Worm (Caenorhabditis elegans): ENCODE data around the gene K08D8.10.

The K08D8.10 gene

DNA sequence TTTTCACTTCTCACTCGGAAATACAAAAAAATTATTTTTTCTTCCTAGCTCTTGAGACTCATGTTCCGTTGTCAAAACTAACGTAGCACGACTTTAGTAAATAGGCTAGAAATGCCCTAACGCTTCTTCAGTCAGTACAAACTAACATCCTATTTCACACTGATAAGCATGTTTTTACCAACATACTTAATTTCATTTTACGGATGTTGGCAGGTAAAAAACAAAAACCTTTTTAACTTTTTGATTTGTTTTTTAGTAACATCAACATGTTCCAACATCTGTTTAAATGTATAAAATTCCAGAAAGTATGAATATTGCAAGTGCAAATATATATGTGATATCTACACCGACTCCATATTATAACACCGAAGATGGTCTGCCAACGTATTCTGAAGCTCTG is at the start of gene K08D8.10:
TSS of gene K08D8.10 (plus strand) at position 301 of the 400 bp plus-strand sequence.
- TF ChIP-seq B0035.1 (tag; optimal IDR thresholded peaks at IDR 0.05) (no peak), Y56A3A.18 (GFP tag; IDR thresholded peaks at IDR 0.05) (no peak), ceh-40 (GFP tag; IDR thresholded peaks at IDR 0.05) (no peak), bed-1 (GFP tag; IDR thresholded peaks at IDR 0.05) (no peak), hrde-1 (tag; optimal IDR thresholded peaks at IDR 0.05; ENCODE audit: borderline replicate concordance) (no peak), dpff-1 (tag; optimal IDR thresholded peaks at IDR 0.05) (no peak), die-1 (tag; optimal IDR thresholded peaks at IDR 0.05) (no peak), Y79H2A.3 (GFP tag; conservative IDR thresholded peaks at IDR 0.05) (no peak), madf-8 (GFP tag; conservative IDR thresholded peaks at IDR 0.05) (no peak), F55B11.4 (tag; optimal IDR thresholded peaks at IDR 0.05; ENCODE audit: borderline replicate concordance, insufficient read depth) (no peak), hlh-26 (GFP tag; conservative IDR thresholded peaks at IDR 0.05) (no peak), mel-28 (tag; optimal IDR thresholded peaks at IDR 0.05; ENCODE audit: borderline replicate concordance) (no peak), him-1 (tag; optimal IDR thresholded peaks at IDR 0.05) (no peak), sea-2 (GFP tag; IDR thresholded peaks at IDR 0.05) (no peak), aptf-2 (GFP tag; conservative IDR thresholded peaks at IDR 0.05) (no peak), nfya-2 (GFP tag; IDR thresholded peaks at IDR 0.05) (no peak), snpc-1.3 (tag; optimal IDR thresholded peaks at IDR 0.05; ENCODE audit: insufficient read depth) (no peak), nfyb-1 (GFP tag; IDR thresholded peaks at IDR 0.05) (no peak)

DNA sequence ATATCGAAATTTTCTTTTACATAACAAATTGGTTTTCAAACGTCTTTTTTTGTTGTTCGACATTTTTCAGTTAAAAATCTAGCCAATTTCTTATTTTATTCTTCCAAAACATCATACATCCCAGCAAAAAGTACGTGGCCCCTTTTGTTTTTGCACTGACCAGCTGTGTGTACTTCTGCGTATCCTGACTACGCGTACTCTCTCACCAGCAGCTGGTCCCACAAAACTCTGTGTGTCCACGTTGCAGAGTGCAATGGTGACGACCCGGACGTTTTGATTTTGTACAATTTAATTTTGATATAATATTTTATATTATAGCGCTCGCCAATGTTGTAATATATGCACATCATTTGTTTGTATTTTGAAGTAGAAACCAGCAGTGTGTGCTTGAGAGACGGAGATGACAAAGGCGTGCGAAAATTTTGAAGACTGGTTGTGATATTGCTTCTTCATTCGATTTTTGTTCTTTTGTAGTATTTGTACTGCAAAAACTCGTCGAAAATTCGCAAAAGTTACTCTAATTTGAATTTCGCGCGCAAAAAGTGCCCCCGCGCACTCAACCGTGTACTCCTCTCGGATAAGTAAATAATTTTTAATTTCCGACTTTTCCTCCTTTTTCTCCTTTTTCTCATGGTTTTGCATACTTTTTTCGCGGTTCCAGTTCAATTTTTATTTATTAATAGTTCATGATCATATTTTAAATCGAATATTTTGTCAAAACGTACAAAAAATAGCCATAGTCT is 45.8 kb upstream of the K08D8.10 start:
- TF ChIP-seq lin-54 (GFP tag; optimal IDR thresholded peaks at IDR 0.05), result peak; percentile 32
- TF ChIP-seq snpc-4 (GFP tag; optimal IDR thresholded peaks at IDR 0.05), result no peak
- TF ChIP-seq snpc-4 (tag; optimal IDR thresholded peaks at IDR 0.05), result peak in 1 of 4 experiments; percentile 10
- peak; percentile 60 for TF ChIP-seq efl-1 (GFP tag; optimal IDR thresholded peaks at IDR 0.05)
- TF ChIP-seq attf-6 (GFP tag; IDR thresholded peaks at IDR 0.05), result no peak
- TF ChIP-seq dox-1 (GFP tag; IDR thresholded peaks at IDR 0.05), result no peak
- TF ChIP-seq hmg-1.2 (GFP tag; IDR thresholded peaks at IDR 0.05), result peak; percentile 57; the same call in 1 of the 2 replicates
- TF ChIP-seq lsl-1 (GFP tag; optimal IDR thresholded peaks at IDR 0.05), result peak; percentile 22

DNA sequence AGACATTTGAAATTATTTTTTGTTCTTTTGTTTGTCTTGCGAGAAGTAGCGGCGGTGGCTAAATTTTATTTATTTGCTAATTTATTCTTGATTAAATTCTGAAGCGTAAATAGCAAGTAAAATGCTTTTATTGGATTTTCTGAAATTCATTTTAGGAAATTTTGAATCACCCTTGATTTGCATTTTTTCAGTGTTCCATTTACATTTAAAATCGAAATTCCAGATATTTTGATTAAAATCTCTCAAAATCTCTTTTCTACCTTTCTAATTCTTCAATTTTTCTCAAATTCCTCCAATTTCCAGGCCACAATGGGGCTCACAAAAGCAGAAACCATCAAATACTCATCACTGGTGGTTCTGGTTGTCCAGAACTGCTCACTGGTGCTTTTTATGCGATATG is 45.1 kb upstream of the K08D8.10 start, which contains the start of gene nstp-5:
TSS of gene nstp-5 (plus strand) at position 301 of the 400 bp plus-strand sequence.
- no peak for TF ChIP-seq ceh-40 (GFP tag; IDR thresholded peaks at IDR 0.05)

DNA sequence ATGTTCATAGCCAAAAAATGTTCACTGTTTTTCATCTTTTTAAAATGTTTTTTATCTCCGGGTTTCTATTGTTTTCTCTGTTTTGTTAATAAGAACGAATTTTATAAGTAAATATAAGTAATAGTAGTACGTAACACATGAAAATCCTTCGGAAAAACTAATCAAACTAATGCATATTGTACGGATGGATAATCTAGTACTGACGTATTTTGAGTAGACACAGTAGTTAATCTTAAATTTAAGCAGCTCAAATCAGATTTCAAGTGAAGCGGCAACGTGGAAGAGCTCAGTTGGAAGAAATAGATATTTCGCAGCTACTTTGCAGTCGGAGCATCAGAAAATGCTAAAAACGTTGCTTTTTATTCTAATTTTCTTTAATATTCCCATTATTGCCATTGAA is 40.6 kb upstream of the K08D8.10 start, which contains the start of gene gcy-18:
TSS of gene gcy-18 (plus strand) at position 301 of the 400 bp plus-strand sequence.
- TF ChIP-seq F39B2.1 (GFP tag; IDR thresholded peaks at IDR 0.05), result no peak
- no peak for TF ChIP-seq pha-4 (tag; optimal IDR thresholded peaks at IDR 0.05)
- TF ChIP-seq him-1 (tag; optimal IDR thresholded peaks at IDR 0.05), result no peak

DNA sequence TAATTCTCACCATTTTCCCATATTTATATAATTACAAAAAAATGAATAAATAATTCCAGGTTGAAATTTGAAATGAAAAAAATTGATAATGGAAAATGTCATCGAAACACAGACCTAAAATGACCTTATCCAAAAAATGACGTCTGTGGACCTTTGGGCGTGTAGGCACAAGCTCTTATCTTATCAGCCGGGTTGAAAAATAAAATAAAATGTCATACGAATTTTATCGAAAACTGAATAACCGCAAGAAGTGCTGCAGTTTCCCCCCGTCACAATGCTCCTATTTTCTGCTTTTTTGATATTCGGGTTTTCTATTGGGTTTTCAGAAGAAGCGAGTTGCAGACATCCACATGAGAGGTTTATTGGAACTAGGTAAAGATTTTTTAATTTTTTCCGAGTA is 34.5 kb upstream of the K08D8.10 start, which contains the start of gene clec-186:
TSS of gene clec-186 (plus strand) at position 226 of the 400 bp plus-strand sequence.
- TF ChIP-seq pha-4 (tag; optimal IDR thresholded peaks at IDR 0.05) (no peak), madf-3 (GFP tag; IDR thresholded peaks at IDR 0.05) (no peak), tbp1 (GFP tag; optimal IDR thresholded peaks at IDR 0.05) (no peak), atf-7 (tag; optimal IDR thresholded peaks at IDR 0.05) (peak; percentile 0), nhr-80 (tag; optimal IDR thresholded peaks at IDR 0.05) (peak; percentile 90), nfyb-1 (GFP tag; IDR thresholded peaks at IDR 0.05) (0 out of 2 replicates have a peak, but pooled peaks have one; percentile 24), gei-17 (GFP tag; optimal IDR thresholded peaks at IDR 0.05) (no peak), ets-4 (GFP tag; optimal IDR thresholded peaks at IDR 0.05) (no peak), hmg-1.2 (GFP tag; IDR thresholded peaks at IDR 0.05) (no peak), egl-18 (GFP tag; IDR thresholded peaks at IDR 0.05) (no peak), dpff-1 (tag; optimal IDR thresholded peaks at IDR 0.05) (no peak), attf-3 (GFP tag; conservative IDR thresholded peaks at IDR 0.05) (no peak), ztf-22 (GFP tag; optimal IDR thresholded peaks at IDR 0.05) (peak; percentile 11), mxl-1 (tag; optimal IDR thresholded peaks at IDR 0.05) (no peak), egrh-3 (GFP tag; IDR thresholded peaks at IDR 0.05) (no peak), dox-1 (GFP tag; IDR thresholded peaks at IDR 0.05) (peak; percentile 53), madf-10 (tag; optimal IDR thresholded peaks at IDR 0.05) (no peak), Y53G8AR.9 (GFP tag; conservative IDR thresholded peaks at IDR 0.05) (no peak)

All from whole organism, young adult.